Fruit fly (Drosophila melanogaster): ENCODE measurements around the gene MED26.

MED26 gene

DNA sequence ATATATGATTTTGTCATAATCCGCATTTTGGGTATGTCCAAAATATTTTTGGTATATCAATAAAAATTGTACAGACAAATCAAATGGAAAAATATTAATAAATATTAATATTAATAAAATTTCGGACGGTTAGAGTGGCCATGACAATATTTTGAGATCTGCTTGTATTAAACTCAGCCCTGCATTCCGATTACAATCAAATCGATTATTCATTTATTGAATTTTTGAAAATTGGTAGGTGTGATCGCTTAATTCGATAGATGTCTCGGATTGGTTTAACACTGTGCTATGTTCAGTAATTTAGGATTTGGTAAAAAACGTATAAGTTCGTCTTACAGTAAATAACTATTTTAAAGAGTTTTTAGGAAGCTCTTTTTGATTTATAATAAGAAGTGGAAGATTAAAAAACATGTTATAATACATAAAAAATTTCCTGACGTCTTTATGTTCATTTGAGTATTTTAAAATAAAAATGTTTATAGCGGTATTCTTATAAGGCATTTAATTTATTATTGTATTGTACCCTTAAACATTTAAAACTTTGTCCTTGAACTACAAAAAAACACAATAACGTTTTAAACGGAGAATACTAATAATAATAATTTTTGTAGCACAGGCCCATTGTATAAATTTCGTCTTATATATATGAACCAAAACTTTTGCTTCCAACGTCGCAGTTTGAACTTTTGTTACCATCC lies 46.2 kb upstream of the MED26 start (continued):
- TF ChIP-seq stwl (tag; optimal IDR thresholded peaks at IDR 0.05) (peak; percentile 100), her (GFP tag; optimal IDR thresholded peaks at IDR 0.05) (no peak), nerfin-2 (GFP tag; IDR thresholded peaks at IDR 0.05; ENCODE audit: partially characterized antibody) (no peak), phol (tag; optimal IDR thresholded peaks at IDR 0.05) (peak; percentile 30), slp2 (GFP tag; optimal IDR thresholded peaks at IDR 0.05) (no peak), Ets65A (GFP tag) (peak; percentile 58), CG9437 (GFP tag; optimal IDR thresholded peaks at IDR 0.05) (peak; percentile 30), zfh2 (GFP tag; optimal IDR thresholded peaks at IDR 0.05) (no peak), bbx (GFP tag; IDR thresholded peaks at IDR 0.05; ENCODE audit: partially characterized antibody) (peak; percentile 72), sima (GFP tag; optimal IDR thresholded peaks at IDR 0.05) (no peak), grau (tag; optimal IDR thresholded peaks at IDR 0.05) (peak; percentile 10), CoRest (tag; optimal IDR thresholded peaks at IDR 0.05) (peak; percentile 52), zen (tag; optimal IDR thresholded peaks at IDR 0.05) (peak; percentile 50), run (tag; optimal IDR thresholded peaks at IDR 0.05) (no peak), wor (GFP tag; IDR thresholded peaks at IDR 0.05) (no peak), amos (GFP tag; IDR thresholded peaks at IDR 0.05; ENCODE audit: partially characterized antibody) (peak; percentile 42), CG17385 (GFP tag; optimal IDR thresholded peaks at IDR 0.05) (peak; percentile 6), CG7963 (GFP tag; IDR thresholded peaks at IDR 0.05; ENCODE audit: partially characterized antibody) (peak; percentile 59; the same call in 1 of the 3 replicates), Opbp (GFP tag; IDR thresholded peaks at IDR 0.05; ENCODE audit: partially characterized antibody) (peak; percentile 61; the same call in 2 of the 3 replicates), trem (tag; optimal IDR thresholded peaks at IDR 0.05) (peak; percentile 58), H2.0 (GFP tag; IDR thresholded peaks at IDR 0.05) (no peak), CG18476 (GFP tag; optimal IDR thresholded peaks at IDR 0.05) (peak; percentile 24), Sry-δ (GFP tag; optimal IDR thresholded peaks at IDR 0.05) (peak; percentile 41), CG14860 (GFP tag; IDR thresholded peaks at IDR 0.05; ENCODE audit: partially characterized antibody) (peak; percentile 28; the same call in 1 of the 3 replicates), BEAF-32 (GFP tag; optimal IDR thresholded peaks at IDR 0.05) (peak; percentile 46), CG10267 (tag; optimal IDR thresholded peaks at IDR 0.05) (peak; percentile 38), bsh (GFP tag; optimal IDR thresholded peaks at IDR 0.05) (peak in 1 of 2 experiments; percentile 14), sna (GFP tag; IDR thresholded peaks at IDR 0.05; ENCODE audit: partially characterized antibody) (0 out of 2 replicates have a peak, but pooled peaks have one; percentile 15), CG14667 (GFP tag; IDR thresholded peaks at IDR 0.05) (no peak), CG10654 (GFP tag; optimal IDR thresholded peaks at IDR 0.05) (no peak), peb (GFP tag; IDR thresholded peaks at IDR 0.05) (no peak), CG9817 (tag; optimal IDR thresholded peaks at IDR 0.05) (peak; percentile 8), ro (GFP tag; IDR thresholded peaks at IDR 0.05) (no peak), CG34422 (GFP tag; IDR thresholded peaks at IDR 0.05) (no peak), CG13894 (tag; optimal IDR thresholded peaks at IDR 0.05) (peak; percentile 38), GATAe (GFP tag; conservative IDR thresholded peaks at IDR 0.05) (no peak), CG14965 (GFP tag; optimal IDR thresholded peaks at IDR 0.05; ENCODE audit: borderline replicate concordance) (no peak), CG30403 (GFP tag; optimal IDR thresholded peaks at IDR 0.05) (no peak), gcm2 (GFP tag; optimal IDR thresholded peaks at IDR 0.05) (no peak), nom (GFP tag; optimal IDR thresholded peaks at IDR 0.05) (no peak), CG11093 (GFP tag; IDR thresholded peaks at IDR 0.05) (no peak), E2f2 (GFP tag; IDR thresholded peaks at IDR 0.05) (peak; percentile 50), CG5953 (GFP tag; IDR thresholded peaks at IDR 0.05) (no peak), Dfd (GFP tag; optimal IDR thresholded peaks at IDR 0.05) (no peak), Dbx (GFP tag; IDR thresholded peaks at IDR 0.05) (no peak), unc-4 (GFP tag; IDR thresholded peaks at IDR 0.05; ENCODE audit: partially characterized antibody) (0 out of 2 replicates have a peak, but pooled peaks have one; percentile 11), CG5180 (GFP tag; optimal IDR thresholded peaks at IDR 0.05) (no peak), ranshi (GFP tag; IDR thresholded peaks at IDR 0.05) (peak; percentile 6; the same call in 1 of the 2 replicates)

Measured in whole organism, embryonic.